Fruit fly (Drosophila melanogaster) whole organism, adult: Measurements from ENCODE around the gene CG5969.
"Not testable (repeated sequence)": the region's sequence is repeated elsewhere in the genome, so short reads cannot be mapped to it uniquely, and the experiment has no call there.

ENCODE experiments used
- CG11617 ChIP-seq: fragments of 200-800 bp; sonication (Bioruptor generic); optimal IDR thresholded peaks from 2 replicates; lab custom pipeline; 2017; ENCODE audit warnings: mild to moderate bottlenecking, missing biosample characterization, missing genetic modification reagents, missing genetic modification characterization
- CG12768 ChIP-seq: fragments of 200-800 bp; sonication (Bioruptor generic); optimal IDR thresholded peaks from 2 replicates; lab custom pipeline; 2017; ENCODE audit warnings: missing biosample characterization, missing genetic modification characterization, mild to moderate bottlenecking, moderate library complexity, missing genetic modification reagents
- CG14711 ChIP-seq: fragments of 200-800 bp; sonication (Bioruptor generic); optimal IDR thresholded peaks from 2 replicates; lab custom pipeline; 2018; ENCODE audit warnings: missing biosample characterization, mild to moderate bottlenecking, missing genetic modification characterization, moderate library complexity
- CG1620 ChIP-seq: fragments of 200-800 bp; sonication (Bioruptor generic); optimal IDR thresholded peaks from 2 replicates; lab custom pipeline; 2016; ENCODE audit warnings: missing biosample characterization, missing genetic modification characterization
- CG33017 ChIP-seq: fragments of 200-800 bp; sonication (Bioruptor generic); optimal IDR thresholded peaks from 2 replicates; lab custom pipeline; 2018; ENCODE audit warnings: missing biosample characterization, mild to moderate bottlenecking, missing genetic modification characterization, moderate library complexity
- CG5204 ChIP-seq: fragments of 200-800 bp; sonication (Bioruptor generic); optimal IDR thresholded peaks from 2 replicates; lab custom pipeline; 2016; ENCODE audit warnings: missing biosample characterization, missing genetic modification characterization
- CG7045 ChIP-seq: fragments of 200-800 bp; sonication (Bioruptor generic); optimal IDR thresholded peaks from 2 replicates; lab custom pipeline; 2017; ENCODE audit warnings: missing biosample characterization, mild to moderate bottlenecking, missing genetic modification characterization
- CG7101 ChIP-seq: fragments of 200-800 bp; sonication (Bioruptor generic); optimal IDR thresholded peaks from 2 replicates; lab custom pipeline; 2018; ENCODE audit warnings: missing biosample characterization, mild to moderate bottlenecking, missing genetic modification characterization, moderate library complexity
- Clk ChIP-seq: fragments of 200-800 bp; sonication (Bioruptor generic); optimal IDR thresholded peaks from 2 replicates; lab custom pipeline; 2017; ENCODE audit warnings: missing biosample characterization, missing genetic modification characterization
- Crg-1 ChIP-seq: fragments of 200-800 bp; sonication (Bioruptor generic); optimal IDR thresholded peaks from 2 replicates; lab custom pipeline; 2016; ENCODE audit warnings: missing biosample characterization, missing genetic modification characterization
- Hr96 ChIP-seq: fragments of 200-800 bp; sonication (Bioruptor generic); optimal IDR thresholded peaks from 2 replicates; lab custom pipeline; 2016; ENCODE audit warnings: missing biosample characterization, missing genetic modification characterization
- Mnt ChIP-seq: fragments of 200-800 bp; sonication (Bioruptor generic); optimal IDR thresholded peaks from 2 replicates; lab custom pipeline; 2016; ENCODE audit warnings: missing biosample characterization, mild to moderate bottlenecking, missing genetic modification characterization
- bab1 ChIP-seq: fragments of 200-800 bp; sonication (Bioruptor generic); optimal IDR thresholded peaks from 3 replicates; lab custom pipeline; 2019; ENCODE audit warnings: missing biosample characterization, mild to moderate bottlenecking, missing genetic modification characterization, moderate library complexity
- cic ChIP-seq: fragments of 200-800 bp; sonication (Bioruptor generic); optimal IDR thresholded peaks from 2 replicates; lab custom pipeline; 2017; ENCODE audit warnings: missing biosample characterization, mild to moderate bottlenecking, missing genetic modification characterization, moderate library complexity
- cnc ChIP-seq, 2 experiments: fragments of >200 bp; optimal IDR thresholded peaks; 2 replicates each; lab custom pipeline; 2017
- kay ChIP-seq: fragments of 200-800 bp; sonication (Bioruptor generic); peaks from one replicate; lab custom pipeline; 2016; ENCODE audit warnings: missing biosample characterization, missing genetic modification characterization, borderline replicate concordance
- ovo ChIP-seq: fragments of 200-800 bp; sonication (Bioruptor generic); optimal IDR thresholded peaks from 2 replicates; lab custom pipeline; 2016; ENCODE audit warnings: missing biosample characterization, missing genetic modification characterization
- pad ChIP-seq: fragments of 200-800 bp; sonication (Bioruptor generic); optimal IDR thresholded peaks from 3 replicates; lab custom pipeline; 2017; ENCODE audit warnings: missing biosample characterization, missing genetic modification characterization, mild to moderate bottlenecking, moderate library complexity, missing genetic modification reagents
- tj ChIP-seq: fragments of 200-800 bp; sonication (Bioruptor generic); optimal IDR thresholded peaks from 3 replicates; lab custom pipeline; 2017; ENCODE audit warnings: missing biosample characterization, mild to moderate bottlenecking, missing genetic modification characterization, moderate library complexity
- toe ChIP-seq: fragments of 200-800 bp; sonication (Bioruptor generic); optimal IDR thresholded peaks from 2 replicates; lab custom pipeline; 2016; ENCODE audit warnings: missing biosample characterization, missing genetic modification characterization

Gene CG5969

dm6 chr3L:20497124-20497996, 23.8 kb downstream of the CG5969 start, which contains the start of gene CG32425:
Gene CG32425, plus strand, starts transcription at chr3L:20497323.
- TF ChIP-seq CG11617 (GFP tag; lab: Kevin White, UChicago) (peak; percentile 47), cic (GFP tag; lab: Kevin White, UChicago) (peak; percentile 1), toe (GFP tag; lab: Kevin White, UChicago) (no peak), CG7101 (tag; lab: Kevin White, UChicago) (peak; percentile 31), Mnt (GFP tag; lab: Kevin White, UChicago) (peak; percentile 15)

DNA sequence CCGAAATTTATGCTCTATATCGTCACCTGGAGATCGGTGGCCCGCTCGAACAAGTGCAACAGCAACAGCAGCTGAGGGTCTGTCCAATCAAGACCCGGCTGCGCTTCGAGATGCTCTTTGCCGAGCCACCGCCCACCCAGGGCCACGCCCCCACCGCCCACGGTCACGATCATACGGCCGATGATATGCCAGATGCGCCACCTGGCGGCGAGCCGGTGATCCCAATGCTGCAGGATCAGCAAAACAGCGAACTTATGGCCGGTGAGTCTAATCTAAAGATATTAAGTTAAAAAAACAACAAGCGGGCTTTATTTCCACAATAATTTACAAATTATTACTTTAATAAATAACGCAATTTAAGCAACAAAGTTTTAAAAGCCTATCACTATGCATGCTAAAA, 24.6 kb downstream of the CG5969 start:
- no peak for TF ChIP-seq Hr96 (GFP tag; lab: Kevin White, UChicago)
- TF ChIP-seq toe (GFP tag; lab: Kevin White, UChicago): no peak
- no peak for TF ChIP-seq cic (GFP tag; lab: Kevin White, UChicago)
- TF ChIP-seq Crg-1 (GFP tag; lab: Kevin White, UChicago): no peak
- TF ChIP-seq CG7101 (tag; lab: Kevin White, UChicago): no peak
- TF ChIP-seq bab1 (GFP tag; lab: Kevin White, UChicago): no peak

- TF ChIP-seq CG7045, CG12768, pad (GFP tag; lab: Kevin White, UChicago): not testable (repeated sequence)
Measured at dm6 chr3L:20499536-20499935, 26.0 kb downstream of the CG5969 start, which contains the start of gene CG18281. Gene CG18281, plus strand, starts transcription at chr3L:20499836.

DNA sequence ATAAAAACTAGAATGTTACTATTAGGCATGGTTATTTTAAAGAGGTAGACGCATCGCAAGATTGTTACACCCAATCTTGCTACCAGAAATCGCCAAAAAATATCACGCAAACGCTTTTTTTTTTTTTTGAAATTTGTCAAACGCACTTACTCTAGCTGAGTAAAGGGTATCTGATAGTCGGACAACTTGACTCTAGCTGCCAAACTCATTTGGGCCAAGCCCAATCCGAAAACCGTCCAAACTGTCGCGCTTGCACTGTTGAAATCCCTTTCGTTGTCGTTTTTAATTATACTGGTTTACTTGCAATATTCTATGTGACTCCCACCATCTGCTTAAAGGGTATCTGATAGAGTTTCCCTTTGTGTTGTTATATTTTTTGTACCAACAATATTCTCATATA, 29.7 kb downstream of the CG5969 start:
- TF ChIP-seq pad (GFP tag; lab: Kevin White, UChicago): no peak
- TF ChIP-seq Hr96 (GFP tag; lab: Kevin White, UChicago): no peak
- no peak for TF ChIP-seq bab1 (GFP tag; lab: Kevin White, UChicago)
- no peak for TF ChIP-seq Mnt (GFP tag; lab: Kevin White, UChicago)
- no peak for TF ChIP-seq CG7101 (tag; lab: Kevin White, UChicago)
- TF ChIP-seq ovo: no peak
- TF ChIP-seq tj (GFP tag; lab: Kevin White, UChicago): no peak
- TF ChIP-seq toe (GFP tag; lab: Kevin White, UChicago): no peak
- TF ChIP-seq CG1620 (GFP tag; lab: Kevin White, UChicago): no peak
- TF ChIP-seq cnc (optimal IDR thresholded peaks at IDR 0.05; lab: Kevin White, UChicago): no peak
- no peak for TF ChIP-seq Clk
- no peak for TF ChIP-seq Crg-1 (GFP tag; lab: Kevin White, UChicago)
- no peak for TF ChIP-seq CG12768 (GFP tag; lab: Kevin White, UChicago)
- no peak for TF ChIP-seq CG11617 (GFP tag; lab: Kevin White, UChicago)
- TF ChIP-seq kay: no peak
- TF ChIP-seq CG7045 (GFP tag; lab: Kevin White, UChicago): no peak
- TF ChIP-seq cic (GFP tag; lab: Kevin White, UChicago): no peak
- TF ChIP-seq CG33017 (tag; lab: Kevin White, UChicago): no peak

- not testable (repeated sequence) for TF ChIP-seq Hr96 (GFP tag; lab: Kevin White, UChicago); CG5204; CG7101 (tag; lab: Kevin White, UChicago)
Measured at dm6 chr3L:20503886-20504285, 30.3 kb downstream of the CG5969 start, which contains the start of gene CG17637. Gene CG17637, plus strand, starts transcription at chr3L:20504186.

DNA sequence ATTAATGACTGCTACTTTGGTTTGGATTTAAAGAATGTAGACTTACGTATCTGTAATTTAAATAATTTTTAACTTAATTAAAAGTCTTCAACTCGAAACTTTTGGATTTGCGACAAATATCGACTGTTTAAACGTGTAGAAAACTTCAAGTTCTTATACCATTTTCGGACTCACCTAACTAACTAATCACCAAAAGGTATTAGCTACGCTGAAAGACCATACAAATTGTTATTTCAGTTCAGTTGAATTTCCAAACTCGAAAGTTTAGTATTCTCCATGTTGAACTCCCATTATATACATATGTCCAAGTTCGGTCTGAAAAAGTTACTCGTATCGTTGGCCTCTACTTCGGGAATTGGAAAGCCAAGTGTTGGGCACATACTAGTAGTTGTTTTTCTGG, 32.1 kb downstream of the CG5969 start, which contains the start of gene CG5078:
TSS of gene CG5078 (plus strand) at position 301 of the 400 bp plus-strand sequence.
- TF ChIP-seq CG1620 (GFP tag; lab: Kevin White, UChicago): no peak
- TF ChIP-seq cnc (optimal IDR thresholded peaks at IDR 0.05; lab: Kevin White, UChicago): no peak
- TF ChIP-seq tj (GFP tag; lab: Kevin White, UChicago): no peak
- TF ChIP-seq pad (GFP tag; lab: Kevin White, UChicago): no peak
- no peak for TF ChIP-seq CG14711
- no peak for TF ChIP-seq kay
- TF ChIP-seq bab1 (GFP tag; lab: Kevin White, UChicago): no peak
- no peak for TF ChIP-seq cic (GFP tag; lab: Kevin White, UChicago)
- no peak for TF ChIP-seq ovo

DNA sequence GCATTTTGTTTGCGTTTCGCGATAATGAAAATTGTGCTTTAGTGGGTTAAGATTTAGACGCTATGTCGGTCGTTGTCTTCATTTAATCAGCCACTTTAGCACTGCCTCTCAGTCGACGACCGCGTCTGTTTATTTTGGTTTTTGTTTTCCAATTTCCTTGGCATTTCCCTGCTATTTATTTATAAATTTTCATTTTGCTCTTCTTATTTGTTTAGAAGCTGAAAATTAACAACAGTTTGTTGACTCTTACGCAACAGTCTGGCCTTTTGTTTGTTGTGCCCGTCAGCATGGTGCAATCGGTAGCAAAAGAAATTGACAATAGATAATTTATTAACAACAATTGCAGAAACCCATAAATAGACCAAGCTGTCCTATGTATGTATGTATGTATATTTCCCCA, 34.0 kb downstream of the CG5969 start:
- TF ChIP-seq cnc (optimal IDR thresholded peaks at IDR 0.05; lab: Kevin White, UChicago) (no peak), CG12768 (GFP tag; lab: Kevin White, UChicago) (no peak), kay (peak; percentile 85), CG7045 (GFP tag; lab: Kevin White, UChicago) (no peak), CG1620 (GFP tag; lab: Kevin White, UChicago) (peak; percentile 2)
